Worm (Caenorhabditis elegans) whole organism, mixed stage, embryonic: Measurements from ENCODE around the gene T23F6.5.

ENCODE experiments used
- nhr-12 ChIP-seq: fragments of 150-350 bp; optimal IDR thresholded peaks from 2 replicates; lab custom pipeline; 2014; ENCODE audit warnings: missing biosample characterization, missing genetic modification characterization
- nhr-28 ChIP-seq: fragments of 150-350 bp; optimal IDR thresholded peaks from 2 replicates; lab custom pipeline; 2014; ENCODE audit warnings: missing biosample characterization, missing genetic modification characterization
- snpc-4 ChIP-seq: fragments of 150-350 bp; optimal IDR thresholded peaks from 2 replicates; lab custom pipeline; 2014; ENCODE audit warnings: missing biosample characterization, missing genetic modification characterization

- no peak for TF ChIP-seq snpc-4 (tag; lab: Kevin White, UChicago)
- no peak for TF ChIP-seq nhr-28 (tag; lab: Kevin White, UChicago)
- no peak for TF ChIP-seq nhr-12 (tag; lab: Kevin White, UChicago)
These were observed 25.4 kb downstream of the T23F6.5 start for ce11 chrIV:12715947-12716382.
